Worm (Caenorhabditis elegans): ENCODE results near the gene F07E5.8.
"Not testable (repeated sequence)": the region's sequence is repeated elsewhere in the genome, so short reads cannot be mapped to it uniquely, and the experiment has no call there.

F07E5.8 gene

DNA sequence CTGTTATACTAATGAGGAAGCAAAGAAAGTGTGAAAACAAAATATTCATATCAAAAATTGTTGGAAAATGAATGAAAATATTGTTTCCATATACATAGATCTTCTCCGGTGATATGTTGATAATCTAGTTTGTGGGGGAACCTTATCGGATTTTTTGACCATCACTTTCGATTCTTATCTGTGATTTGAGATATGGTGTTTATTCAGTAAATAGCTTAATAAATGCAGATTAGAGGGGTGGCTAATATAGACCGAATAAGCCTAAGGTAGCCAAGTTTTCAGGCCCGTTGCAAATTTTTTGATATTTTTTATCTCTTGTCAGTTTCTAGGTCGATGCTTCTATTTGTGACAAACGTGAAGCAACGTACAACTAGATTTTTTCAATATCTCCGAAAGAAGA lies 4.0 kb downstream of the F07E5.8 start, which contains the start of gene F07E5.7:
TSS of gene F07E5.7 (minus strand) at position 101 of the 400 bp plus-strand sequence.
- TF ChIP-seq cog-1 (tag; optimal IDR thresholded peaks at IDR 0.05) (no peak), flt-1 (GFP tag; IDR thresholded peaks at IDR 0.05) (no peak), klf-2 (GFP tag; conservative IDR thresholded peaks at IDR 0.05) (no peak), tab-1 (GFP tag; IDR thresholded peaks at IDR 0.05) (no peak), ref-1 (GFP tag; conservative IDR thresholded peaks at IDR 0.05) (no peak), T22C8.4 (GFP tag; IDR thresholded peaks at IDR 0.05) (no peak), ztf-23 (GFP tag; IDR thresholded peaks at IDR 0.05) (no peak), ztf-29 (GFP tag; IDR thresholded peaks at IDR 0.05) (no peak), med-1 (GFP tag; optimal IDR thresholded peaks at IDR 0.05; ENCODE audit: insufficient read depth) (no peak)

DNA sequence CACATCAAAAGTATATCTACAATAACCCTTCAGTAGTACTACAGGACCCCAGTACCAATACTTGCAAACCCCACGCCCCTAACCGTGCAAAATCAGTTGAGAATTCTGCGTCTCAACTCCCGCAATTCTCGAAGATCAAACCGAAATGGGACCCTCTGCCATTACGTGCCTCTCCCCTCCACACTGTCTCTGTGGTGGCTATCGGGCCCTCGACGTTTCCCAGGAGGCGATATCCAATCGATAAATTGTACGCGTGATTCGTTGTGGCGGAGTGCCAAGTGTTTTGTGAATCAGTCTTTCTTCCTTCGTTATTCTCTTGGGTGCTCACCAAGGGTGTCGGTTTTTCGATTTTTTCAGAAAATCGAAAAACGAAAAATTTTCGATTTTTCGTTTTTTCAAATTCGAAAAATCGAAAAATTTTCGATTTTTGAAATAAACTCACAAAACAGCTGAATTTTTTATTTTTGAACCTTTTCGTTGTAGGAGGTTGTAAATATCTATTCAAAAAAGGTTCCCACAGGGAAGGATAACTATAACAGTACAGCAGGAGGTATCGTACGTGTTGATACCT lies 7.9 kb downstream of the F07E5.8 start, which contains the start of gene F07E5.12:
TSS of gene F07E5.12 (plus strand) at position 521 of the 571 bp plus-strand sequence.
- TF ChIP-seq ref-1 (GFP tag; conservative IDR thresholded peaks at IDR 0.05); tab-1 (GFP tag; IDR thresholded peaks at IDR 0.05); T22C8.4 (GFP tag; IDR thresholded peaks at IDR 0.05): not testable (repeated sequence)

DNA sequence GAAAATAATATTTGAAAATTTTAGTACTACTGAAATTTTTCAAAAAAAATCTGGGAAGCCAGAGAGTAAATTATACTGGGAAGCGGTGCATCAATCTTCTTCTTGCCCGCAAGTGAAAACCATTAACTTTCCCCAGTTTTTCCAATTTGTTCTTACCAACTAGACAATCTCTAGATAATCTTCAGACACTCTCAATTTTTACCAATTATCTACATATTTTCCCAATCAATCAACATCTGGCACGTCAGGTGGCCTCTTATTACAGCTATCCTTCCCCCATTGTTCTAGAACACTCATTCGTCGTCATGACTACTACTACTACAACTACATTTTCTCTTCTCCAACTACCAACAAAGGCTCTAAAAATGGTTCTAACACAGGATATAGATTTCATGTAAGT lies 10.9 kb downstream of the F07E5.8 start, which contains the start of gene fbxb-6:
TSS of gene fbxb-6 (plus strand) at position 301 of the 400 bp plus-strand sequence.
- TF ChIP-seq T22C8.4 (GFP tag; IDR thresholded peaks at IDR 0.05) (no peak), med-1 (GFP tag; optimal IDR thresholded peaks at IDR 0.05; ENCODE audit: insufficient read depth) (no peak), ztf-29 (GFP tag; IDR thresholded peaks at IDR 0.05) (no peak), ref-1 (GFP tag; conservative IDR thresholded peaks at IDR 0.05) (no peak), tab-1 (GFP tag; IDR thresholded peaks at IDR 0.05) (no peak), flt-1 (GFP tag; IDR thresholded peaks at IDR 0.05) (no peak), cog-1 (tag; optimal IDR thresholded peaks at IDR 0.05) (no peak), ztf-23 (GFP tag; IDR thresholded peaks at IDR 0.05) (no peak), klf-2 (GFP tag; conservative IDR thresholded peaks at IDR 0.05) (no peak)

DNA sequence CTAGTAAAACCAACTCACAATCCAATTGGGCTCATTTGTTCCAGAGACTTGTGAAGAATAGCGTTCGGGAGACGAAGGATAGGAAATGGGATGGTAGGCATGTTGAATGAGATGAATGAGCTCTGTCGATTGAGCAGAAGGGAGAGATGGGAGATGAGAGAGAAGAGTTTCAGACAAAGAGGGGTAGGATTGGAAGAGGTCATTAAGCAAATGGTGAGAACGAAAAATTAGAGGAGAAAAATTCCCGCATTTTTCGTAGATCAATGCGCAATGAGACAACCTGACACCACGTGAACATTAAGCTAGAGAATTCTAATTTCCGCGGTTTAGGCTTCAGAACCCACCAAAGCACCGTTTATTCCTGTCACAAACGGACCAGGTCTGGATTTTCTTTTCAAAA lies 11.4 kb downstream of the F07E5.8 start, which contains the start of gene F07E5.13:
TSS of gene F07E5.13 (minus strand) at position 101 of the 400 bp plus-strand sequence.
- no peak for TF ChIP-seq tab-1 (GFP tag; IDR thresholded peaks at IDR 0.05)
- no peak for TF ChIP-seq T22C8.4 (GFP tag; IDR thresholded peaks at IDR 0.05)
- TF ChIP-seq klf-2 (GFP tag; conservative IDR thresholded peaks at IDR 0.05): no peak
- no peak for TF ChIP-seq ref-1 (GFP tag; conservative IDR thresholded peaks at IDR 0.05)
- no peak for TF ChIP-seq cog-1 (tag; optimal IDR thresholded peaks at IDR 0.05)
- TF ChIP-seq ztf-23 (GFP tag; IDR thresholded peaks at IDR 0.05): no peak
- TF ChIP-seq med-1 (GFP tag; optimal IDR thresholded peaks at IDR 0.05; ENCODE audit: insufficient read depth): no peak
- no peak for TF ChIP-seq ztf-29 (GFP tag; IDR thresholded peaks at IDR 0.05)
- TF ChIP-seq flt-1 (GFP tag; IDR thresholded peaks at IDR 0.05): no peak

DNA sequence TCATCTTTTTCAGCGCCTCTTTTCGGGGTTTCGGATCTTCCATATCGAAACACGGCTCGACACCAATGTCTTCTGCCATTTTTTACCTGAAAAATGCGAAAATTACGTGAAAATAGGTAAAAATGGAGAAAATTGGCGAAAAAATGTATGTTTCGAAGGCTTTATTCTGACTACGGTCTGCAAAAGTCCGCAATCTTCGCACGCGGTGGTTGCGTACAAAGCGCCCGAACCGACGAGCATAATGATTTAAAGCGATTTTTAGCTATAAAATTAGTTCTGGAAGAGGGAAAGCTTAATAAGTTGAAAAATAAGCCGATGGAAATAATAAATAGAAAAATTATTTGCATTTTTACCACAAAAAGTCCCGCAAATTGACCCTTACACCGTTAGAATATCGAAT lies 16.4 kb downstream of the F07E5.8 start, which contains the start of gene F07E5.5:
TSS of gene F07E5.5 (minus strand) at position 86 of the 400 bp plus-strand sequence.
- no peak for TF ChIP-seq tab-1 (GFP tag; IDR thresholded peaks at IDR 0.05)
- no peak for TF ChIP-seq ztf-29 (GFP tag; IDR thresholded peaks at IDR 0.05)
- no peak for TF ChIP-seq T22C8.4 (GFP tag; IDR thresholded peaks at IDR 0.05)
- TF ChIP-seq ref-1 (GFP tag; conservative IDR thresholded peaks at IDR 0.05): no peak
- TF ChIP-seq cog-1 (tag; optimal IDR thresholded peaks at IDR 0.05): no peak
- no peak for TF ChIP-seq flt-1 (GFP tag; IDR thresholded peaks at IDR 0.05)
- no peak for TF ChIP-seq klf-2 (GFP tag; conservative IDR thresholded peaks at IDR 0.05)
- TF ChIP-seq med-1 (GFP tag; optimal IDR thresholded peaks at IDR 0.05; ENCODE audit: insufficient read depth): no peak
- no peak for TF ChIP-seq ztf-23 (GFP tag; IDR thresholded peaks at IDR 0.05)

DNA sequence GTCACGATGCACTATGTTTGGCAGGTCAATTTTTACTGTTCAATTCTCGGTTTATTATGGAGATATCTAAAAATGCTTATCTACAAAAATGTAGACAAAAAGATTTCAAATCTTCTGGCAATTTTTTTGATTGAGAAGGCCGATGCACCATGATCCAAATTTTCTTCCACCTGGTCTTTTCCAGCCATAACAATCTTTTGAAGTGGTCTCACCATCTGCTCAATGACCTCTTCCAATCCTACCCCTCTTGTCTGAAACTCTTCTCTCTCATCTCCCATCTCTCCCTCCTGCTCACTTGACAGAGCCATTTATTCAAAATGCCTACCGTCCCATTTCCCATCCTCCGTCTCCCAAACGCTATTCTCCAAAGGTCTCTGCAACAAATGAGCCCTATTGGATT lies 24.0 kb downstream of the F07E5.8 start, which contains the start of gene fbxb-35:
TSS of gene fbxb-35 (plus strand) at position 301 of the 400 bp plus-strand sequence.
- no peak for TF ChIP-seq cog-1 (tag; optimal IDR thresholded peaks at IDR 0.05)
- TF ChIP-seq ztf-29 (GFP tag; IDR thresholded peaks at IDR 0.05): no peak
- TF ChIP-seq T22C8.4 (GFP tag; IDR thresholded peaks at IDR 0.05): no peak
- no peak for TF ChIP-seq med-1 (GFP tag; optimal IDR thresholded peaks at IDR 0.05; ENCODE audit: insufficient read depth)
- TF ChIP-seq flt-1 (GFP tag; IDR thresholded peaks at IDR 0.05): no peak
- no peak for TF ChIP-seq ztf-23 (GFP tag; IDR thresholded peaks at IDR 0.05)
- TF ChIP-seq klf-2 (GFP tag; conservative IDR thresholded peaks at IDR 0.05): no peak
- TF ChIP-seq ref-1 (GFP tag; conservative IDR thresholded peaks at IDR 0.05): no peak
- no peak for TF ChIP-seq tab-1 (GFP tag; IDR thresholded peaks at IDR 0.05)

DNA sequence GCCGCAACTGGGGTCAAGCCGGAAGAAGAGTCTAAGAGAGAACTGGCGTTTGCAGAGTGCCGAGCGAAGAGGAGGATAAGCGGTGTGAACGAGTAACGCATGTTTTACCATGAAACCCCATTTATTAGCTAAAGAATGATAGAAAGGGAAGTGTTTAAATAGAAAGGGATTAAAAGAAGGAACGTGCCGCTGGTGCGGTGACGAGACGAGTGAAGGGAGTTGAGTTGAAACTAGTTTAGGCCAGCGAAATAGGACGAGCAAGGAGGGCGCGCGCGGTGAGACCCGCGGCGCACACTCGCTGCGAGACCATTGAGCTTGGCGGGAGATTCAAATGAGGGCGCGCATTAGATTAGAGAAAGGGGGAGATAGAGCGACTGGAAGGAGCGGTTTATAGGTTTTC lies 28.9 kb downstream of the F07E5.8 start, which contains the start of gene math-1:
TSS of gene math-1 (minus strand) at position 101 of the 400 bp plus-strand sequence.
- TF ChIP-seq flt-1 (GFP tag; IDR thresholded peaks at IDR 0.05); T22C8.4 (GFP tag; IDR thresholded peaks at IDR 0.05); cog-1 (tag; optimal IDR thresholded peaks at IDR 0.05): not testable (repeated sequence)

DNA sequence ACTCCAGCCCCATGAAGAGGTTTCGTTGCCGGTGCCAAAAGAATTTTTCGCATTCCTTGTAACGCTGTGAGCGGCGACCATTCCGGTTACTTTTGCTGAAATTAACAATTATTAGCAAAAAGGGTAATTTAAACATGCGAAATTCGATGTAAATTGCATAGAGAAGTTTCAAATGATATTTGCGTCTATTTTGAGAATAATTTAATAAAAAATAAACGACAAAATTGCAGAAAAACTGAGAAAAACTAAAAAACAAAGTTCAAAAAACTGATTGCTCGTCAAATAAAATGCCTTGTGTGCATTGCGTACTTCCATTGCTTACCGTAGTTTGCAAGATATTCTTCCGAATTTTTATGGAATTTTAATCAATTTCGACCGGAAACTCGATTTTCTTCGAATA lies 29.9 kb downstream of the F07E5.8 start, which contains the start of gene bath-24:
TSS of gene bath-24 (minus strand) at position 101 of the 400 bp plus-strand sequence.
- TF ChIP-seq tab-1 (GFP tag; IDR thresholded peaks at IDR 0.05): no peak
- TF ChIP-seq ztf-29 (GFP tag; IDR thresholded peaks at IDR 0.05): no peak
- no peak for TF ChIP-seq klf-2 (GFP tag; conservative IDR thresholded peaks at IDR 0.05)
- no peak for TF ChIP-seq flt-1 (GFP tag; IDR thresholded peaks at IDR 0.05)
- TF ChIP-seq med-1 (GFP tag; optimal IDR thresholded peaks at IDR 0.05; ENCODE audit: insufficient read depth): no peak
- no peak for TF ChIP-seq ztf-23 (GFP tag; IDR thresholded peaks at IDR 0.05)
- TF ChIP-seq T22C8.4 (GFP tag; IDR thresholded peaks at IDR 0.05): no peak
- no peak for TF ChIP-seq cog-1 (tag; optimal IDR thresholded peaks at IDR 0.05)
- no peak for TF ChIP-seq ref-1 (GFP tag; conservative IDR thresholded peaks at IDR 0.05)

DNA sequence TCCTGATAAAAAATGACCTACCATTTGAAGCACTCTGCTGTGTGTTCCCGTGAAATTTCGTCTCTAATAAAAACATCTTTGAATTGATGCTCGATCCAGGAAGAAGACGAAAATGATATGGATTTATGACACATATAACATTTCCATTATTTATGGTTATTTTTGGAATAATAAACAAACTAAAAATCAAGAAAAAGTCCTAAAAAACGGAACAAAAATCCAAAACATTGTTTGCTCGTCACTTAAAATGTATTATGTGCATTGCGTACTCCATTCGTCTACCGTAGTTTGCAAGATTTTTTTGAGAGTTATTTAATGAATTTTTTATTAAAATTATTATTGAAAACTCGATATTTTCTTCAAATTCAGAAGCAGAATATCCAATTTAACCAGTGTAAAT lies 33.0 kb downstream of the F07E5.8 start, which contains the start of gene bath-20:
TSS of gene bath-20 (minus strand) at position 101 of the 400 bp plus-strand sequence.
- TF ChIP-seq flt-1 (GFP tag; IDR thresholded peaks at IDR 0.05) (no peak), ref-1 (GFP tag; conservative IDR thresholded peaks at IDR 0.05) (no peak), T22C8.4 (GFP tag; IDR thresholded peaks at IDR 0.05) (no peak), ztf-29 (GFP tag; IDR thresholded peaks at IDR 0.05) (no peak), cog-1 (tag; optimal IDR thresholded peaks at IDR 0.05) (no peak), tab-1 (GFP tag; IDR thresholded peaks at IDR 0.05) (no peak), klf-2 (GFP tag; conservative IDR thresholded peaks at IDR 0.05) (no peak), med-1 (GFP tag; optimal IDR thresholded peaks at IDR 0.05; ENCODE audit: insufficient read depth) (no peak), ztf-23 (GFP tag; IDR thresholded peaks at IDR 0.05) (no peak)
